Worm (Caenorhabditis elegans) whole organism, mixed stage, embryonic: ENCODE measurements around the gene F54G2.1.

Source experiments
- bed-3 ChIP-seq: fragments of 200-800 bp; sonication (Bioruptor generic); optimal IDR thresholded peaks from 3 replicates; lab custom pipeline; 2018; ENCODE audit warnings: mild to moderate bottlenecking, missing genetic modification characterization, moderate library complexity, missing compliant biosample characterization
- ceh-39 ChIP-seq: fragments of 150-350 bp; optimal IDR thresholded peaks from 2 replicates; lab custom pipeline; 2014; ENCODE audit warnings: missing biosample characterization, missing genetic modification characterization
- ceh-43 ChIP-seq: fragments of 200-800 bp; sonication (Bioruptor generic); optimal IDR thresholded peaks from 2 replicates; lab custom pipeline; 2018; ENCODE audit warnings: mild to moderate bottlenecking, missing genetic modification characterization, moderate library complexity, missing compliant biosample characterization
- cnd-1 ChIP-seq: fragments of 200-800 bp; sonication (Bioruptor generic); optimal IDR thresholded peaks from 2 replicates; lab custom pipeline; 2018; ENCODE audit warnings: mild to moderate bottlenecking, missing genetic modification characterization, missing compliant biosample characterization
- drap-1 ChIP-seq: fragments of 200-800 bp; sonication (Bioruptor generic); optimal IDR thresholded peaks from 3 replicates; lab custom pipeline; 2018; ENCODE audit warnings: mild to moderate bottlenecking, missing genetic modification characterization, missing compliant biosample characterization
- elt-1 ChIP-seq: sonication (generic microtip); optimal IDR thresholded peaks from 2 replicates; lab custom pipeline; 2017; ENCODE audit warnings: missing genetic modification characterization, mild to moderate bottlenecking, missing compliant biosample characterization, antibody characterized with exemption, moderate library complexity, borderline replicate concordance; ENCODE audit not compliant: insufficient read depth
- lin-13 ChIP-seq: fragments of 150-350 bp; optimal IDR thresholded peaks from 2 replicates; lab custom pipeline; 2014; ENCODE audit warnings: missing biosample characterization, missing genetic modification characterization
- lsy-2 ChIP-seq: fragments of 150-350 bp; optimal IDR thresholded peaks from 2 replicates; lab custom pipeline; 2014; ENCODE audit warnings: missing biosample characterization, missing genetic modification characterization
- mab-5 ChIP-seq: fragments of 150-350 bp; optimal IDR thresholded peaks from 2 replicates; lab custom pipeline; 2014; ENCODE audit warnings: missing biosample characterization, missing genetic modification characterization
- mep-1 ChIP-seq: fragments of 150-350 bp; optimal IDR thresholded peaks from 2 replicates; lab custom pipeline; 2017; ENCODE audit warnings: missing biosample characterization, missing genetic modification reagents, missing genetic modification characterization, inconsistent platforms
- nhr-12 ChIP-seq: fragments of 150-350 bp; optimal IDR thresholded peaks from 2 replicates; lab custom pipeline; 2014; ENCODE audit warnings: missing biosample characterization, missing genetic modification characterization
- nhr-2 ChIP-seq: fragments of 150-350 bp; optimal IDR thresholded peaks from 2 replicates; lab custom pipeline; 2014; ENCODE audit warnings: missing biosample characterization, missing genetic modification characterization
- nhr-237 ChIP-seq: fragments of 150-350 bp; optimal IDR thresholded peaks from 2 replicates; lab custom pipeline; 2014; ENCODE audit warnings: missing biosample characterization, missing genetic modification characterization
- nhr-28 ChIP-seq: fragments of 150-350 bp; optimal IDR thresholded peaks from 2 replicates; lab custom pipeline; 2014; ENCODE audit warnings: missing biosample characterization, missing genetic modification characterization
- snpc-4 ChIP-seq: fragments of 150-350 bp; optimal IDR thresholded peaks from 2 replicates; lab custom pipeline; 2014; ENCODE audit warnings: missing biosample characterization, missing genetic modification characterization
- sptf-1 ChIP-seq: sonication (generic microtip); optimal IDR thresholded peaks from 2 replicates; lab custom pipeline; 2017; ENCODE audit warnings: mild to moderate bottlenecking, missing genetic modification characterization, moderate library complexity, missing compliant biosample characterization
- tbx-8 ChIP-seq: fragments of 200-800 bp; sonication (Bioruptor generic); optimal IDR thresholded peaks from 2 replicates; lab custom pipeline; 2018; ENCODE audit warnings: mild to moderate bottlenecking, missing genetic modification characterization, moderate library complexity, missing compliant biosample characterization
- unc-120 ChIP-seq: sonication (generic microtip); optimal IDR thresholded peaks from 2 replicates; lab custom pipeline; 2017; ENCODE audit warnings: missing genetic modification characterization, missing compliant biosample characterization; ENCODE audit not compliant: poor library complexity, severe bottlenecking
- unc-39 ChIP-seq: fragments of 150-350 bp; optimal IDR thresholded peaks from 2 replicates; lab custom pipeline; 2014; ENCODE audit warnings: missing biosample characterization, missing genetic modification characterization
- unc-62 ChIP-seq: fragments of 150-350 bp; optimal IDR thresholded peaks from 2 replicates; lab custom pipeline; 2014; ENCODE audit warnings: missing biosample characterization, missing genetic modification reagents, missing genetic modification characterization

F54G2.1 gene

DNA sequence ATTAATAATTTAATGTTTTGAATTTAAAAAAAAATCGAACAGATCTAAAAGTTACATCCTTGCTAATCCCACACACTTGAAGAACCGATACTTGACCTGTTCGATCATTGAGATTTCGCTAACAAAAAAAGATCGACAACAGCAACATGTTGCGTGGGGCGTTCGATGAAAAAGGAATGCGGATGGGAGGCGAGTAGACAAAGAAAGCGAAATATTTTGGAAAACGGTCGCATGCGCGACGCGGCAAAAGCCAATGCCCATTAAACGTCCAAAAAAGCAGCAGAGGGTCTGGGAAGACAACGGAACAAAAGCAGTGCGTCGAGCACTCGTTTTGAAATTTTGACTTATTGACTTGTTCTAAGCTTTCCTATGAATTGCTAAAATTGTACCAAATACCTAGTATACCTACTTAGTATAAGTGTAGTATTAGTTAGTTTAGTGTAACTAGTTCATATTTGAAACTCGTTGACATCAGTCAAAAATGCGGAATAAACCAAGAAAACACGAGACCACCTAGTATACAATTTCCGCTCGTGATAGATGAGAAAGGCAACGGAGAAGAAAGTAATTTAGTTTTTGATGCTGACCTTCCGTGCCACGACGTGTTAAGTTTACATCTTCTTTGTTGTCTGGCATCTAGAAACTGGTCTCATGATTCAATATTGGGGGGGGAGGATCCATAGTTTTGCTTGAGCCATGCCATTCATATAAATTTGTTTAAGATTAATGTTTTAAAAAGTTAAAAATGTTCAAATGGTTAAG is 82.2 kb downstream of the F54G2.1 start:
- no peak for TF ChIP-seq nhr-2 (tag; lab: Kevin White, UChicago)
- TF ChIP-seq unc-39 (tag; lab: Kevin White, UChicago), result no peak
- TF ChIP-seq, all 35 proteins: peak for 0

DNA sequence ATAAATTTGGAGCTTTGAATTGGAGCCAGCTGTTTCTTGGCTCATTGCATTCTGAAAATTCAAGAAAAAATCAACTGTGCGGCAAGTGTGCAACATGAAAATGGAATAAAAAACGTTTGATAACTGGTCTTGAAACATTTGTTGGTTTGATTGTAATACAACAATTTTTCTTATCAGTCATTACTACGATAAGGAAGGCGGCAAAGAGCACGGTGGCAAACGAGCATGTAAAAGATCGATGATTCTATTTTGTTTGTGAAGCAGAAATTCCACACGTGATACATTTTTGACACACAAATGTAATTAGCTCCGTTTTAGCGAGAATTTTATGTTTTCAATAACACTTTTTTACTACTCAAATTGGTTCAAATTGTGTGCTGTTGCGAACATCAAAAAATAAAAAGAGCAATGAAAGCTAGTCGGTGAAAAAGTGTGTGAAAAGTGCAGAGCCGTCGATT is 83.6 kb downstream of the F54G2.1 start, which contains the start of gene H01M10.1:
TSS of gene H01M10.1 (minus strand) at position 51 of the 458 bp plus-strand sequence.
- TF ChIP-seq nhr-237 (tag; lab: Kevin White, UChicago) (no peak), drap-1 (GFP tag; lab: Kevin White, UChicago) (no peak), unc-120 (tag; lab: Kevin White, UChicago) (no peak), unc-39 (tag; lab: Kevin White, UChicago) (no peak), lin-13 (tag; lab: Kevin White, UChicago) (no peak), ceh-43 (GFP tag; lab: Kevin White, UChicago) (no peak), cnd-1 (no peak), unc-62 (no peak), snpc-4 (tag; lab: Kevin White, UChicago) (no peak), lsy-2 (tag; lab: Kevin White, UChicago) (no peak), nhr-12 (tag; lab: Kevin White, UChicago) (no peak), ceh-39 (tag; lab: Kevin White, UChicago) (no peak), mep-1 (tag; lab: Kevin White, UChicago) (no peak), sptf-1 (tag; lab: Kevin White, UChicago) (no peak)

DNA sequence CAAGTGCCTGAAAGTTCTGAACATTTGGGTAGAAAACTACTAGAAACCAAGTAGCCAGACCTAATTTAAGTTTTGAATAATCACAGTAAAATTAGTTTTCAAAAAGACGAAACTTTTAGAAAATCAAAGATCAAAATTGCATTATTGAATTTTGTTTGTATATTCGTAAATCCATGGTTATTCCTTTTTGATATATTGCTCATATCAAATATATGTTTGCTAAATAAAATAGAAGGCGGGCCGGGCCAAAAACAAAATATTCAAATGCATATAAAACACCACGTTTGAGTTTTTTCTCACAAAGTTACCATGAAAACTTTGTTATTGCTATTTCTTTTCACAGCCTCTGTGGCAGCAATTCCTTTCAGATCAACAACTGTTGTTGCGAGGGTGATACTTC is 86.7 kb downstream of the F54G2.1 start, which contains the start of gene ttr-42:
TSS of gene ttr-42 (plus strand) at position 301 of the 400 bp plus-strand sequence.
- TF ChIP-seq tbx-8 (GFP tag; lab: Kevin White, UChicago) (no peak), snpc-4 (tag; lab: Kevin White, UChicago) (no peak), unc-120 (tag; lab: Kevin White, UChicago) (no peak), unc-62 (no peak)
- TF ChIP-seq, all 35 proteins: peak for 0

DNA sequence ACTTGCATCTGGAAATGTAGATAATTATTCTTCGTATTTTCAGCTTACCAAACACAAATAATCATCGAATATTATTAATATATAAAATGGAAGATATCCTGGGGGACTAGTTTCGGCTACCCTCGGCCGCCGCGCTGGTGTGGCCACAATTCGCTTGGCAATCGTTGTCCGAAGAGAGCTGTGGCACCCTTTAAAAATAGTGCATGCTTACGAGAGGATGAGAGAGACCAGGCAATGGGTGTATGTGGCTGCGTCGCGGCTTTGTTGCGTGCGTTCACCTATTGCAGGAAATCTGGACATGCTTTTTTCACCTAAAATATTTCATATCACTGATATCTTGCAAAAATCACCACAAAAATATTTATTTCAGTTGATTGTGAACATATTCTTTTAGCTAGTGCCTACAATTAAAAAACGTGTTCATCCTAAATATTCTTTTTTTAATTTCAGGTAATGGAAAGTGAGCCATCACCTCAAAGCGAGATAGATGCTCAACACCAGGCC is 91.5 kb downstream of the F54G2.1 start, which contains the start of the genes ccd-5 and F52H2.1:
TSS of gene ccd-5 (minus strand) at position 8 of the 504 bp plus-strand sequence.
TSS of gene F52H2.1 (plus strand) at position 454 of the 504 bp plus-strand sequence.
- TF ChIP-seq unc-39 (tag; lab: Kevin White, UChicago) (no peak), bed-3 (GFP tag; lab: Kevin White, UChicago) (no peak), mep-1 (tag; lab: Kevin White, UChicago) (no peak), mab-5 (tag; lab: Kevin White, UChicago) (no peak), ceh-39 (tag; lab: Kevin White, UChicago) (no peak), nhr-28 (tag; lab: Kevin White, UChicago) (no peak), elt-1 (tag; lab: Kevin White, UChicago) (no peak)
